Fruit fly (Drosophila melanogaster): Measurements from ENCODE around the gene CG10801.
A peak's percentile ranks its signal among the peaks of the same experiment; 100 is the strongest.

Gene CG10801

DNA sequence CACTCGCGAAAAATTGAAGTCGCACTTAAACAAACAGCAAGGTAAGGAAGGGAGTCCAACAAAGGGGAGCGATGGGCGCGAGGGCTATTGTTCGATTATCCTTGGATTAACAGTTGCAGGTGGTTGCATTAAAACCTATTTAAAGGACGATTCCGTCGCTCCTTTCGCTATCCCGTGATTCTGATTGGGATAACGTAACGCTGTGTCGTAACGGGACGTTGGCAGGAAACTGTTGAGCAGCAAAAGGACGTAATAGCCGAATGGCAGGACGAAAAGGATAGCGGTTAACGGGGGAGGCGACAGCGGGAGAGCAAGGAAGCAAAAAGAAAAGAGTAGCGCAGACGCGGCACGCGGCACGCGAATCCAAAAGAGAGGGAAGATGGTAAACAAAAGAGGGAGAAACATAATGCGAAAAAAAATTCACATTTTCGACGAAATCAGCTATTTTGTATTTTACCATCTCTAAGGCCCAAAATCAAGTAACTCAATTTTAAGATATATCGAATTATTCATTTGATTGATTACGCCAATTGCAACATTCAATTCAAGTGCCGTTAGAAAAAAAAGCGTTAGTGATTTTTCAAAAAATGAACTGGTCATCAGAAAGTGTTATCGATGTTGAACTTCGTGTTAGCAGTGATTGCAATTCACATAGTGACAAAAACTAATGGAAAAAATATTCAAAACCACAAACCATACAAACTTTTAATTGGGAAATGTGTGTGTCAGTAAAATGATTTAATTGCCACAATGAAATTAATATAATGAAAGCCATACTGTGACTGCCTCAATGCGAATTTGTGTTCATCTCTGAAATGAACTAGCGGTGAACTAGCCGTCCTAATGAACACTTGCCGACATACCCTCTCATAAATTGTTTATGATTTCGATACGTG, 22.0 kb downstream of the CG10801 start, which contains the start of the genes CG10804 and CG10802:
TSS of gene CG10804 (minus strand) at position 204 of the 896 bp plus-strand sequence.
TSS of gene CG10802 (plus strand) at position 847 of the 896 bp plus-strand sequence.
- peak; percentile 38 for TF ChIP-seq Pif1B (GFP tag; optimal IDR thresholded peaks at IDR 0.05)
- TF ChIP-seq CG8301 (tag; optimal IDR thresholded peaks at IDR 0.05), result no peak
- peak; percentile 72; the same call in 1 of the 2 replicates for TF ChIP-seq CG32121 (GFP tag; IDR thresholded peaks at IDR 0.05)
- TF ChIP-seq Ets98B (GFP tag; IDR thresholded peaks at IDR 0.05), result peak; percentile 87
- TF ChIP-seq CG14655 (GFP tag; optimal IDR thresholded peaks at IDR 0.05), result no peak
- TF ChIP-seq CG4496 (GFP tag; IDR thresholded peaks at IDR 0.05), result peak; percentile 92
- no peak for TF ChIP-seq Pif1A (GFP tag; optimal IDR thresholded peaks at IDR 0.05)
- peak; percentile 49 for TF ChIP-seq CG8159 (tag; optimal IDR thresholded peaks at IDR 0.05)
- TF ChIP-seq gl (tag; optimal IDR thresholded peaks at IDR 0.05), result no peak
- TF ChIP-seq CG34367 (tag; optimal IDR thresholded peaks at IDR 0.05), result peak; percentile 44
- TF ChIP-seq CG17806 (tag; optimal IDR thresholded peaks at IDR 0.05), result peak; percentile 52
- peak; percentile 58 for TF ChIP-seq CG15710 (tag; optimal IDR thresholded peaks at IDR 0.05)
- TF ChIP-seq CG9948 (tag; optimal IDR thresholded peaks at IDR 0.05), result peak; percentile 40
- TF ChIP-seq Snoo (tag; optimal IDR thresholded peaks at IDR 0.05), result peak; percentile 45
- TF ChIP-seq rn (GFP tag; IDR thresholded peaks at IDR 0.05), result peak; percentile 61; the same call in 1 of the 2 replicates
- peak; percentile 42; the same call in 1 of the 2 replicates for TF ChIP-seq CG10348 (GFP tag; IDR thresholded peaks at IDR 0.05)
- TF ChIP-seq fd96Ca (GFP tag; IDR thresholded peaks at IDR 0.05), result peak; percentile 85

DNA sequence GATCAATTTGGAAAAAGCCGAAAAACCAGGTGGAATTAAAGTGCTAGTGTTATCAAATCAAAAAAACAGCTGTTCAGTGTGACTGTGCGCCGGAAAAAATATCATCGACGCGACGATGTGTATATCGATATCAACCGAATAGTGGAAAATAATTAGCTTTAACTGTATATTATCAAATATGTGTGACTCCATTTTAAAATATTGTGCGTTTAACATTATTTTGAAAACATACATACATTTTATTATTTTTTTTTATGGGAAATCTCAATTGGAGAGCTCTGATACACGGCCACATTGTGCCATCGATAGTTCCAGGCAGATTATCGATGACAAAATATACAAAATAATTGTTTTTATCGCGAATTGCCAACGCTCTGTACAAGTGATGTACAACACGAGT, 24.9 kb downstream of the CG10801 start, which contains the start of the genes CG14270 and CG10803:
TSS of gene CG14270 (minus strand) at position 75 of the 400 bp plus-strand sequence.
TSS of gene CG10803 (plus strand) at position 347 of the 400 bp plus-strand sequence.
- TF ChIP-seq CG9948 (tag; optimal IDR thresholded peaks at IDR 0.05) (no peak), CG32121 (GFP tag; IDR thresholded peaks at IDR 0.05) (no peak), CG13204 (GFP tag; optimal IDR thresholded peaks at IDR 0.05) (no peak), CG15710 (tag; optimal IDR thresholded peaks at IDR 0.05) (no peak), CG8301 (tag; optimal IDR thresholded peaks at IDR 0.05) (no peak), CG8159 (tag; optimal IDR thresholded peaks at IDR 0.05) (no peak), EcR (GFP tag; optimal IDR thresholded peaks at IDR 0.05) (no peak), CG14655 (GFP tag; optimal IDR thresholded peaks at IDR 0.05) (no peak)

DNA sequence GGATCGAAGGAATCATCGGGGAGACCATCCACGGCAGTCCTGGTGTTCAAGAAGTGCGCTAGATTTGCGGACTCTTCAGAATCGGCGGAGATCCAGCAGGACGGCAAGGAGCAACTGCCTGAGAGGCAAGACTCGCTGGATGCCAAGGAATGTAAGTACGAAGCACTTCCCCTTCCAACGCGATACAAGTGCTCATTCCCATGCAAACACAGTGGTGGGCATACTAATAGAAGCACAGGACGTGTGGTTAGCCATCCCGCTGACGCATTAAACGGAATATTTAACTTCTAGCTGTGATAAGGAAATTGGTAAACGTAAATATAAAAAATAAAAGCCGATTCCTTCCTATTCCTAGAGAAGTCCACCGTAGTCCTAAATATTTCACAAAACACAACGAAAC, 25.5 kb downstream of the CG10801 start:
- no peak for TF ChIP-seq Pif1A (GFP tag; optimal IDR thresholded peaks at IDR 0.05)
- TF ChIP-seq gl (tag; optimal IDR thresholded peaks at IDR 0.05), result no peak
- no peak for TF ChIP-seq CG14655 (GFP tag; optimal IDR thresholded peaks at IDR 0.05)
- no peak for TF ChIP-seq D1 (tag; optimal IDR thresholded peaks at IDR 0.05)
- no peak for TF ChIP-seq CG32121 (GFP tag; IDR thresholded peaks at IDR 0.05)

DNA sequence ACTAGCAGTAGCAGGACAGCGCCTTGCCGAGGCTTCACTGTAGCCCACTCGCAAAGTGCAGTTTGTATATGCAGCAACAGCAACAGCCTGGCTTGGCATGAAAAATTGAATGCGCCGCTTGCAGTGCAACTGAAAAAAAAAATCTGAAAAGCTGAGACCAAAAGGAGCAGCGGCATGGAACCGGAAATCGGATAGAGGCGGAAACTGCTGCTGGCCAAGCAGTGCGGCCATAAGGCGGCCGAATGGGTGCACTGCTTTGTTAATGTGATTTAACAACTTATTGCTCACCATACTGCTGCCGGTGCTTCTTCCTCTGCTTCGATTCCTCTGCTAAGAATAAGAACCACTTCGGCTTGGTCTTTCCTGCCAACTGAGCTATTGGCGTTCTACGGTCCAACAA, 43.9 kb downstream of the CG10801 start:
- TF ChIP-seq fd96Ca (GFP tag; IDR thresholded peaks at IDR 0.05) (0 out of 3 replicates have a peak, but pooled peaks have one; percentile 29), CG12605 (GFP tag; IDR thresholded peaks at IDR 0.05) (no peak), CG4496 (GFP tag; IDR thresholded peaks at IDR 0.05) (peak; percentile 48; the same call in 2 of the 3 replicates)

DNA sequence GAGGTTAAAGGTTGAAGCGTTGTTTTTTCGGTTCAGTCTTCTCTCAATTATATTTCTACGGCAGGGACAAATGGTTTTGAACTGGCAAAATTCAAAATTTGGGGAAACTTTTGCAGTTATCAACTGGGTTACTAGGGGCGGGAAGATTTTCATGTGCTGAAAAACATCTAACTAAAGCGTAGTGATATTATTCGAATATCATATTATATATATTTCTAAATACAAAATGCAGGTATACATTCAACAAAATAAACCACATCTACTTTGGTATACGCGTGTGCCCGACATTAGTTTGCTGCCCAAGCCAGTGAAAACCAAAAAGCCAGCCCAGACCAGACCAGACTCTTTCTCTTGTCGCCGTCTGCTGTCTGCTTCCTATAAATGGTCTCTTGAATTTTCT, 44.4 kb downstream of the CG10801 start, which contains the start of gene Gas8:
TSS of gene Gas8 (minus strand) at position 101 of the 400 bp plus-strand sequence.
- TF ChIP-seq CG8301 (tag; optimal IDR thresholded peaks at IDR 0.05) (no peak), gl (tag; optimal IDR thresholded peaks at IDR 0.05) (no peak), Ets98B (GFP tag; IDR thresholded peaks at IDR 0.05) (no peak), CG9948 (tag; optimal IDR thresholded peaks at IDR 0.05) (no peak), CG12605 (GFP tag; IDR thresholded peaks at IDR 0.05) (no peak), CG8159 (tag; optimal IDR thresholded peaks at IDR 0.05) (no peak), CG34367 (tag; optimal IDR thresholded peaks at IDR 0.05) (no peak), EcR (GFP tag; optimal IDR thresholded peaks at IDR 0.05) (no peak), Pif1A (GFP tag; optimal IDR thresholded peaks at IDR 0.05) (no peak)
